Worm (Caenorhabditis elegans) whole organism, L2 larva: ENCODE measurements around the gene F34D10.3.
A peak's percentile ranks its signal among the peaks of the same experiment; 100 is the strongest.

Experiments used
- elt-1 ChIP-seq: fragments of 150-350 bp; optimal IDR thresholded peaks from 2 replicates; lab custom pipeline; 2014; ENCODE audit warnings: missing biosample characterization, missing genetic modification characterization
- lsy-2 ChIP-seq, 2 experiments: fragments of 150-350 bp in 1 of 2; sonication (generic microtip) in 1 of 2; optimal IDR thresholded peaks; 2 replicates each; lab custom pipeline; 2014 to 2017; ENCODE audit warnings: missing biosample characterization in 2 of 2, missing genetic modification characterization in 2 of 2
- nhr-21 ChIP-seq: fragments of 150-350 bp; optimal IDR thresholded peaks from 2 replicates; lab custom pipeline; 2014; ENCODE audit warnings: missing biosample characterization, missing genetic modification characterization

DNA sequence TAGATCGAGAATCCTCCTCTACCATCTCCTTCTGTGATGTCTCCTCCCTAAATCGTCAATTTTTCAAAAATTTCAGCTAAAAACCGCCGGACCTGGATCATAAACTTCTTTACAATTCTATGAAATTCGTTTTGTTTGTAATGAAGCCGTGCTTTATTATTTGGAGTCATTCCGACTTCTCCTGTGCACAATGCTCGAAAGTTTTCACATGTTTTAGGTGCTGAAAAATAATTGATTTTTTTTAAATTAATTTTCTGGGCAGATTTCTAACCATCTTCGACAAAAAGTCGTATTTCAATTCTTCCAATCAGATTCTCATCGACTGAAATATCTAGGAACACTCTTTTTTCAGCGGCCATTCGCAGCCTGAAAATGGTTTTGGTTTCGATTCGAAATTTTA is 34.8 kb upstream of the F34D10.3 start, which contains the start of gene cyn-9:
- TF ChIP-seq nhr-21 (tag; lab: Kevin White, UChicago) (peak; percentile 11), elt-1 (tag; lab: Kevin White, UChicago) (no peak), lsy-2 (tag; optimal IDR thresholded peaks at IDR 0.05; lab: Kevin White, UChicago) (no peak)
